Worm (Caenorhabditis elegans): ENCODE measurements around the gene vps-60.

Gene vps-60

ce11 chrV:8569172-8569571 lies 36.8 kb downstream of the vps-60 start:
- TF ChIP-seq peb-1 (tag; optimal IDR thresholded peaks at IDR 0.05) (no peak), ztf-1 (GFP tag; conservative IDR thresholded peaks at IDR 0.05) (no peak), lin-39 (tag; optimal IDR thresholded peaks at IDR 0.05) (no peak), ceh-82 (tag; optimal IDR thresholded peaks at IDR 0.05) (no peak), nhr-11 (tag; optimal IDR thresholded peaks at IDR 0.05) (no peak), mab-5 (tag; optimal IDR thresholded peaks at IDR 0.05) (no peak)

- TF ChIP-seq crh-2 (tag; optimal IDR thresholded peaks at IDR 0.05) (no peak), R02D3.7 (tag; optimal IDR thresholded peaks at IDR 0.05) (no peak), skn-1 (tag; optimal IDR thresholded peaks at IDR 0.05) (no peak), unc-62 (GFP tag; optimal IDR thresholded peaks at IDR 0.05) (no peak), unc-55 (GFP tag; optimal IDR thresholded peaks at IDR 0.05) (no peak), unc-39 (tag; optimal IDR thresholded peaks at IDR 0.05) (no peak), sma-3 (GFP tag; optimal IDR thresholded peaks at IDR 0.05) (no peak), ZK546.5 (tag; optimal IDR thresholded peaks at IDR 0.05) (no peak), nhr-6 (tag; optimal IDR thresholded peaks at IDR 0.05) (no peak), nhr-21 (tag; optimal IDR thresholded peaks at IDR 0.05) (no peak), nhr-12 (tag; optimal IDR thresholded peaks at IDR 0.05) (no peak), elt-3 (tag; optimal IDR thresholded peaks at IDR 0.05) (no peak), F13H6.1 (tag; optimal IDR thresholded peaks at IDR 0.05) (no peak), gmeb-1 (tag; optimal IDR thresholded peaks at IDR 0.05) (no peak), nhr-77 (tag; optimal IDR thresholded peaks at IDR 0.05) (no peak), fos-1 (tag; optimal IDR thresholded peaks at IDR 0.05) (no peak), C34F6.9 (tag; optimal IDR thresholded peaks at IDR 0.05) (no peak), sma-9 (GFP tag; optimal IDR thresholded peaks at IDR 0.05) (no peak), sma-9 (tag; optimal IDR thresholded peaks at IDR 0.05) (no peak)
These were observed 40.9 kb downstream of the vps-60 start, which contains the start of gene F25G6.8 for ce11 chrV:8565075-8565474. Gene F25G6.8, minus strand, starts transcription at chrV:8565175.

ce11 chrV:8560916-8561315 lies 45.0 kb downstream of the vps-60 start, which contains the start of gene acr-16:
Gene acr-16, plus strand, starts transcription at chrV:8561216.
- TF ChIP-seq snpc-4 (tag; optimal IDR thresholded peaks at IDR 0.05), result no peak

ce11 chrV:8555955-8556354 lies 50.0 kb downstream of the vps-60 start:
- TF ChIP-seq gmeb-1 (tag; optimal IDR thresholded peaks at IDR 0.05), result no peak
